Worm (Caenorhabditis elegans): ENCODE measurements around the gene mtm-9.

mtm-9 gene

DNA sequence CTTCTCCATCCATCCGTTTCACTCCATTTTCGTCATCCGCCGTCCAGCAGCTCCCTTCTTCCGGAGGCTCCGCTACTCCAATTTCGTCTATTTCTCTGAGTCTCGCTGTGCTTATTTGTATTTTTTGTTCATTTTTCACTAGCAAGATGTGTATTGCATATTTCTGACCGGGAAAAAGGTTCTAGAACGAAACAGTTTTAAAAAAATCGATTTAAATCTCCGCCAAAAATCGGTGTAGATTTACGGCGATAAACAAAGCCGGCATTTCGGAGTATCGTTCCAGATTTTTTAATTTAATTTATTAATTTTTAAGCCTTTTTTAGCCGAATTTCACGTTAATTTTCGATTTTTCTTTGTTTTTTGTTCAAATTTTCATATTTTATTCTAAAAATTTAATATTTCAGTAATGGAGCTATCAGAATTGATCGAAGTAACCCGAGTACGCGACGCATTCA, at the start of gene mtm-9:
mtm-9 (plus strand) TSS at position 405 of the 455 bp plus-strand sequence.
- no peak for TF ChIP-seq egl-27 (tag; optimal IDR thresholded peaks at IDR 0.05)
- TF ChIP-seq unc-86 (tag; optimal IDR thresholded peaks at IDR 0.05): no peak
- TF ChIP-seq nhr-11 (tag; optimal IDR thresholded peaks at IDR 0.05): no peak
- no peak for TF ChIP-seq fkh-10 (GFP tag; optimal IDR thresholded peaks at IDR 0.05)
- peak; percentile 47 to 82 for TF ChIP-seq lsy-2 (tag; optimal IDR thresholded peaks at IDR 0.05)
- peak; percentile 17 for TF ChIP-seq nhr-77 (tag; optimal IDR thresholded peaks at IDR 0.05)
- no peak for TF ChIP-seq nhr-47 (tag; optimal IDR thresholded peaks at IDR 0.05)
- TF ChIP-seq efl-1 (optimal IDR thresholded peaks at IDR 0.05): peak; percentile 52 to 93
- peak; percentile 93 to 99 for TF ChIP-seq efl-1 (GFP tag; optimal IDR thresholded peaks at IDR 0.05 in 1 of 2)
- no peak for TF ChIP-seq nhr-12 (tag; optimal IDR thresholded peaks at IDR 0.05)
- no peak for TF ChIP-seq ces-1 (GFP tag; optimal IDR thresholded peaks at IDR 0.05)
- TF ChIP-seq nhr-76 (tag; optimal IDR thresholded peaks at IDR 0.05): no peak
- peak; percentile 37 for TF ChIP-seq ceh-8 (GFP tag; optimal IDR thresholded peaks at IDR 0.05)
- TF ChIP-seq ztf-11 (tag; optimal IDR thresholded peaks at IDR 0.05): no peak
- no peak for TF ChIP-seq Y116A8C.19 (tag; optimal IDR thresholded peaks at IDR 0.05; ENCODE audit: borderline replicate concordance)
- TF ChIP-seq dpl-1 (GFP tag; optimal IDR thresholded peaks at IDR 0.05): peak; percentile 91 to 94 (median 93)
- no peak for TF ChIP-seq hlh-17 (GFP tag; optimal IDR thresholded peaks at IDR 0.05; ENCODE audit: borderline replicate concordance)
- no peak for TF ChIP-seq nhr-28 (tag; optimal IDR thresholded peaks at IDR 0.05)
- no peak for TF ChIP-seq C04F5.9 (tag; optimal IDR thresholded peaks at IDR 0.05)
- peak; percentile 36 for TF ChIP-seq fkh-8 (tag; optimal IDR thresholded peaks at IDR 0.05)
- no peak for TF ChIP-seq lin-15B (tag; optimal IDR thresholded peaks at IDR 0.05)
- TF ChIP-seq snpc-4 (tag; optimal IDR thresholded peaks at IDR 0.05): no peak
- TF ChIP-seq lin-39 (tag; optimal IDR thresholded peaks at IDR 0.05): no peak
- TF ChIP-seq mef-2 (tag; optimal IDR thresholded peaks at IDR 0.05): no peak
- TF ChIP-seq aha-1 (tag; optimal IDR thresholded peaks at IDR 0.05): no peak
- peak; percentile 40 for TF ChIP-seq nhr-90 (tag; optimal IDR thresholded peaks at IDR 0.05; ENCODE audit: poor library complexity)
- no peak for TF ChIP-seq nhr-85 (tag)
- TF ChIP-seq egl-13 (tag; optimal IDR thresholded peaks at IDR 0.05): no peak
- no peak for TF ChIP-seq zag-1 (tag; optimal IDR thresholded peaks at IDR 0.05)
- peak; percentile 63 for TF ChIP-seq nhr-20 (tag; optimal IDR thresholded peaks at IDR 0.05)
- peak; percentile 55 for TF ChIP-seq blmp-1 (tag; optimal IDR thresholded peaks at IDR 0.05)
- TF ChIP-seq dsc-1 (tag; optimal IDR thresholded peaks at IDR 0.05): no peak
- TF ChIP-seq efl-3 (GFP tag; optimal IDR thresholded peaks at IDR 0.05): no peak
- peak in 1 of 3 experiments; percentile 33 for TF ChIP-seq ceh-82 (tag; optimal IDR thresholded peaks at IDR 0.05)
- no peak for TF ChIP-seq mab-9 (GFP tag; IDR thresholded peaks at IDR 0.05)
- no peak for TF ChIP-seq pag-3 (tag; optimal IDR thresholded peaks at IDR 0.05; ENCODE audit: borderline replicate concordance, insufficient read depth)
- no peak for TF ChIP-seq ama-1 (optimal IDR thresholded peaks at IDR 0.05)
- TF ChIP-seq lin-35 (GFP tag; optimal IDR thresholded peaks at IDR 0.05): peak; percentile 94 to 98
- TF ChIP-seq ztf-4 (tag; optimal IDR thresholded peaks at IDR 0.05): no peak
- TF ChIP-seq grh-1 (GFP tag; IDR thresholded peaks at IDR 0.05): no peak
- peak; percentile 22 for TF ChIP-seq xbp-1 (tag; optimal IDR thresholded peaks at IDR 0.05)
- TF ChIP-seq vab-15 (tag; optimal IDR thresholded peaks at IDR 0.05): no peak
- no peak for TF ChIP-seq nhr-84 (tag; optimal IDR thresholded peaks at IDR 0.05)
- no peak for TF ChIP-seq unc-30 (tag; optimal IDR thresholded peaks at IDR 0.05)
- peak; percentile 25 for TF ChIP-seq jun-1 (tag; optimal IDR thresholded peaks at IDR 0.05)
- peak; percentile 57 for TF ChIP-seq snu-23 (GFP tag; optimal IDR thresholded peaks at IDR 0.05)
- TF ChIP-seq lin-14 (GFP tag; optimal IDR thresholded peaks at IDR 0.05): no peak
- no peak for TF ChIP-seq tlp-1 (tag; optimal IDR thresholded peaks at IDR 0.05)
- TF ChIP-seq fkh-4 (tag; optimal IDR thresholded peaks at IDR 0.05; ENCODE audit: borderline replicate concordance): no peak
- no peak for TF ChIP-seq ceh-88 (GFP tag; IDR thresholded peaks at IDR 0.05)
- no peak for TF ChIP-seq sup-37 (GFP tag; optimal IDR thresholded peaks at IDR 0.05)
- TF ChIP-seq mdl-1 (tag; optimal IDR thresholded peaks at IDR 0.05): no peak
- peak; percentile 28 for TF ChIP-seq unc-130 (tag; optimal IDR thresholded peaks at IDR 0.05)
- TF ChIP-seq sox-4 (tag; optimal IDR thresholded peaks at IDR 0.05): no peak
